Worm (Caenorhabditis elegans) whole organism, late embryonic: ENCODE measurements around the gene ttb-1.

Experiments used
- ceh-30 ChIP-seq: fragments of 150-350 bp; optimal IDR thresholded peaks from 2 replicates; lab custom pipeline; 2014; ENCODE audit warnings: missing biosample characterization, missing genetic modification characterization
- unc-86 ChIP-seq: sonication (generic microtip); optimal IDR thresholded peaks from 2 replicates; lab custom pipeline; 2016; ENCODE audit warnings: missing genetic modification characterization, missing compliant biosample characterization

ce11 chrV:151310-151709 lies 5.3 kb upstream of the ttb-1 start, which contains the start of gene W03F9.4:
- no peak for TF ChIP-seq unc-86
- TF ChIP-seq ceh-30 (tag; lab: Kevin White, UChicago): no peak
